Worm (Caenorhabditis elegans): Measurements from ENCODE around the gene best-19.

- TF ChIP-seq med-1 (GFP tag; optimal IDR thresholded peaks at IDR 0.05; ENCODE audit: insufficient read depth) = no peak
- no peak for TF ChIP-seq cog-1 (tag; optimal IDR thresholded peaks at IDR 0.05)
- TF ChIP-seq tab-1 (GFP tag; IDR thresholded peaks at IDR 0.05) = no peak
- no peak for TF ChIP-seq flt-1 (GFP tag; IDR thresholded peaks at IDR 0.05)
- TF ChIP-seq ref-1 (GFP tag; conservative IDR thresholded peaks at IDR 0.05) = no peak
- no peak for TF ChIP-seq ztf-23 (GFP tag; IDR thresholded peaks at IDR 0.05)
- no peak for TF ChIP-seq ztf-29 (GFP tag; IDR thresholded peaks at IDR 0.05)
- TF ChIP-seq klf-2 (GFP tag; conservative IDR thresholded peaks at IDR 0.05) = no peak
- no peak for TF ChIP-seq T22C8.4 (GFP tag; IDR thresholded peaks at IDR 0.05)
Observed at ce11 chrIV:236138-236537, 47.3 kb upstream of the best-19 start.

All from whole organism, midembryonic.